Fruit fly (Drosophila melanogaster) whole organism, adult: ENCODE measurements around the gene CG5653.

ENCODE experiments used
- CG33017 ChIP-seq: fragments of 200-800 bp; sonication (Bioruptor generic); optimal IDR thresholded peaks from 2 replicates; lab custom pipeline; 2018; ENCODE audit warnings: missing biosample characterization, mild to moderate bottlenecking, missing genetic modification characterization, moderate library complexity
- CG7045 ChIP-seq: fragments of 200-800 bp; sonication (Bioruptor generic); optimal IDR thresholded peaks from 2 replicates; lab custom pipeline; 2017; ENCODE audit warnings: missing biosample characterization, mild to moderate bottlenecking, missing genetic modification characterization
- Mnt ChIP-seq: fragments of 200-800 bp; sonication (Bioruptor generic); optimal IDR thresholded peaks from 2 replicates; lab custom pipeline; 2016; ENCODE audit warnings: missing biosample characterization, mild to moderate bottlenecking, missing genetic modification characterization

- TF ChIP-seq CG7045 (GFP tag; lab: Kevin White, UChicago) (no peak), CG33017 (tag; lab: Kevin White, UChicago) (no peak), Mnt (peak; percentile 55)
Observed at dm6 chr3L:8997686-8998239, 31.6 kb upstream of the CG5653 start, which contains the start of the genes smg and CG5087.
